Worm (Caenorhabditis elegans) whole organism, dauer: ENCODE results near the gene C56C10.4.
"Not testable (repeated sequence)": the region's sequence is repeated elsewhere in the genome, so short reads cannot be mapped to it uniquely, and the experiment has no call there.

Experiments
- unc-62 ChIP-seq: sonication (generic microtip); optimal IDR thresholded peaks from 2 replicates; lab custom pipeline; 2017; ENCODE audit warnings: missing biosample characterization, missing genetic modification reagents, missing genetic modification characterization

C56C10.4 gene

DNA sequence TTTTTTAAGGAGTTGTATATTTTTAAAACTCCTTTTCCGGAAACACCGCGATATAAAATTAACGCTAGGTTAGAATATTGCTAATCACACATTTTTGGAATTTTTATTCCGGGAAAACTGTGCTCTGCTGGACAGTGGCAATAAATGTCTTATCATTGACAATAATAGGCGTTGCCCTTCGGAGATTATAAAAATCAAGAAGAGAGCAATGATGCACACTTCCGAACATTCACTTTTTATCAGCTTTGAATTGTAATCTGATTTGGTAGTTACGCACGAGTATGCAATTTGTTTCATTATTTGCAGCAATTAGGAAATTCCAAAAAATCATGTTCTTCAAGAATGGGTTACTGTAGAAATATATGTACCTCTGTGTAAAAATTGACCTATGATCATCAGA lies 33.3 kb downstream of the C56C10.4 start:
- no peak for TF ChIP-seq unc-62 (GFP tag; lab: Kevin White, UChicago)

DNA sequence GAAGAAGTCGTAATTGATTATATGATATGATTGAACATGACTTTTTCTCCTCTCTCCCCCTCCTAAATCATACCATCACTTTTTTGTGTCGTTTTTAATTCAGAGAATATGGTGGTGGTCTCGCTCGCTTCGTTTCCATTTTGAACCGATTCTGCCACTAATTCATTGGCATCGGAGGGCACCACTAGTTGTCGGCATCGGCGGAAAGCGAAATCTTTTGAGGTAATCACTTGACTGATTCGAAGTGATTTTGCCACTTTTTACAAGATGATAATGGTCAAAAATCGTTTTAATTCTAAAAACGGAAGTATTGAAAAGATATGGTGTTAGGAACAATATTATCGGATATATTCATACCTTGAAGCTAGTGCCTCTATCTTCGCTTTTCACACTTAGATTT lies 33.9 kb downstream of the C56C10.4 start, which contains the start of gene klf-3:
klf-3 (plus strand) TSS at position 109 of the 400 bp plus-strand sequence.
- TF ChIP-seq unc-62 (GFP tag; lab: Kevin White, UChicago), result no peak

DNA sequence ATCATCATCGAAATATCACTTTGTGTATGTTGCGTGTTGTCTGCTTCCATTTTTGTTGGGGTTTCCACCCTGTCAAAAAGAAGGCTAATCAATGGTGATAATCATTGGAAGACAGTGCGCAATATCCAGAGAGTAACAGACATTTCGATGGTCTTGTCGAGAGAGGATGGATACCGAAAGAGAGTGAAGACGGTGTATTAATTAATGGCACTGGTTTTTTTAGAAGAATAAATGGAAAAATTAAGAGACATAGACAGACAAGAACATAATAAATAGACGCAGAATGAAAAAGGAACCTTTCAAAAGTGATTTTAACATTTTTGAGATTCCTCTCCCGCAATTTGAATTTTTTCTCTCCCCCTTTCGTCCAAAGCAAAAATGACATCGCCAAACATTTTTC lies 36.1 kb downstream of the C56C10.4 start:
- TF ChIP-seq unc-62 (GFP tag; lab: Kevin White, UChicago), result no peak

DNA sequence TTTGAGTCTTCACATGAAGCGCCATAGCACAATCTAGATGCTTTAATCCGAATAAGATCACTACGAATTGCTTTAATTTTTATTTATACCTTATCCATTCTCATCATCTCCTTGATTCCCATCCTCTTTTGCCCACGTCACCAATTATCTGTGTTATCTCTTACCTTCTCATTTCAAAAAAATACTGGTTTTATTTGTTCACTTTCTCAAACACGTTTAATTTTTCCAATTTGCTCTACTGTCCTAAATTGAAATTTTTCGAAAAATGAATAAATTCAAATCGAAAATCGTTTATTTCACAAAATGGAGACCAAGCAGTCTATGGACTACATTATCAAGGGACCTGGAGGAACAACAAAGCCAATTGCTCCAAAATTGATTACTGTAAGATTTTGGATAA lies 39.0 kb downstream of the C56C10.4 start, which contains the start of gene F54H5.3:
F54H5.3 (plus strand) TSS at position 301 of the 400 bp plus-strand sequence.
- no peak for TF ChIP-seq unc-62 (GFP tag; lab: Kevin White, UChicago)

DNA sequence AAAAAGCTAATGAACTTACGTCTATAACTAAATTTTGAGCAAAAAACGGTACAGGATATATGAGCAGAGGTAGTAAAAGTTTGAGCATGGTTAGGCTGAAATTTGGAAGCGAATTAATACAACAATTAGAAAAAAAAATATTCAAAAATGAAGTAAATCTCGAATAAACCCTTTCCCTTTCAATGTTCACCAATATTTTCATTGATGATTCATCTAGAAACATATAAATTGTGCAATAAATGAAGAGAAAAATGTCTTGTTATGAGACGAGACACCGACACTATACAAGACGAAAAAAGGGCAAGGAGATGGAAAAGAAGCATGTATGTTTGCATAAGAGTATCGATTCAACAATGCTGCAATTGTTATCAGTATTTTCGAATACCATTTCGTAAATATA lies 42.4 kb downstream of the C56C10.4 start, which contains the start of gene F54H5.14:
F54H5.14 (minus strand) TSS at position 101 of the 400 bp plus-strand sequence.
- no peak for TF ChIP-seq unc-62 (GFP tag; lab: Kevin White, UChicago)

DNA sequence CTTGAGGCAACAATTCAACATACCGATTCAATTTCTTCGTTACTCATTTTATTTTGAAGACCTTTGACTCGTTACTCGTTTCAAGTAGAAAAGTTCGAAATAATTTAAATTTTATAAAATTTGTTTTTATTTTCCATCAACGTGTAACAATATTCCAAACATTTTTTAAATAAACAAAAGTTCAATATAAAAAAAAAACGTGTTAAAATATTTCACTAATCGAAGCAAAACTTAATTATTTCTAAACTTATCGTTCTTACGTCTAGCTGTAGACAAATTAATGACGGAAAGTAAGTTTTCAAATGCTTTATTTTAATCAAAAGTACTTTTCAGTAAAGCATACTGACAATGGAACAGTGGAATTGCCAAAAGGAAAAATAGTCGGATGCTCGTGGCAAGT lies 44.3 kb downstream of the C56C10.4 start, which contains the start of the genes F54H5.5 and F54H5.2:
F54H5.5 (minus strand) TSS at position 101 of the 400 bp plus-strand sequence.
F54H5.2 (plus strand) TSS at position 303 of the 400 bp plus-strand sequence.
- not testable (repeated sequence) for TF ChIP-seq unc-62 (GFP tag; lab: Kevin White, UChicago)

DNA sequence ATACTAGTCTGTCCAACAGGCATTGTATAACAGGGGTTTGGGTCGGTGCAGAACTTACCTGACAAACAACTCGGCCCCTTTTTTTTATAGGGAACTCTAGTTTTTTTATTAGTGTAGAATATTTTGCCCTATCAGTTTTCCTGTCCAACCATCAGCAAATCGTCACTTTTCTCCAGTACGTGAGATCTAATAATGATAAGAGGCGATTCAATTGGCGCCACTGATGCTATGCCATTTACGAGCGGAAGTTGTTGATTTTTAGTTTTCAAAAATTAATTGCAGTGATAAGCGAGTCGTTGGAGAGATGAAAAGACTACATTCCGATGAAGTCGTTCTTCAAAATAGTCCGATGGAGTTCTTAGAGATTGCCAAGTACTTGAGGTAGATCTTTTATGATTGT lies 45.5 kb downstream of the C56C10.4 start:
- TF ChIP-seq unc-62 (GFP tag; lab: Kevin White, UChicago), result no peak

DNA sequence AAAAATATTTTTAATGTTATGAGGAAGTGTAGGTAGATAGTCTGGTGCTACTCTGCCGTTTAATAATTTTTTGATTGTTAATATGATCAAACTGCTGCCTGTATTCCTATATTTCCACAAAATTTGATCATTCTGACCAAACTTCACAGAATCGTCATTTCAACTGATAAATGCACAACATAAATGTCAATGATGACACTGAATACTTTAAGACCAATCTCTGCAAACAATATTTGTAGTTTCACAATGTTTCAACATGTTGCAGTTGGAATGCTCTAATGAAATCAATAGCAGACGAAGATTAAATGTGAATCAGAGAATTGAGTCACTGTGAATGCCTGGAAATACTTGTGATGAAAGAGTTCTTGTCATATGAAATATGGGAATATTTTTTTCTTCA lies 46.9 kb downstream of the C56C10.4 start:
- TF ChIP-seq unc-62 (GFP tag; lab: Kevin White, UChicago), result no peak

DNA sequence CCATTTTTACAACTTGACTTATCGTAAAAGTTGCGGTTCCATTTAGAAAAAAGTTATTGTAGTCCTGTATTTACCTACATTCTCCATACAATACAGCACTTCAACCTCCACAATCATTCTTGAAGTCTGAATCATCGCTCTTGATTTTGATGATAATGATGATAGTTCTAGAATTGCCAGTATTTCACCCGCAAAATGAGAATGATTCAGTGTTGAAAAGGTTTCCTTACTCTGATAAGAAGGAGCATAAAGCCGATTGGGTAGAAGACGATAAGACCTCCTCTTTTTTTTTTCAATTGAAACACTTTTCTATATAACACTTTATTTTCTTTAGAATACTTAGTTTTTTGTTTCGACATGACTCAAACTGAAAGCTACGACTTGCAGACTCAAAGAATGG lies 48.0 kb downstream of the C56C10.4 start, which contains the start of gene T19D12.4:
T19D12.4 (plus strand) TSS at position 295 of the 400 bp plus-strand sequence.
- no peak for TF ChIP-seq unc-62 (GFP tag; lab: Kevin White, UChicago)

DNA sequence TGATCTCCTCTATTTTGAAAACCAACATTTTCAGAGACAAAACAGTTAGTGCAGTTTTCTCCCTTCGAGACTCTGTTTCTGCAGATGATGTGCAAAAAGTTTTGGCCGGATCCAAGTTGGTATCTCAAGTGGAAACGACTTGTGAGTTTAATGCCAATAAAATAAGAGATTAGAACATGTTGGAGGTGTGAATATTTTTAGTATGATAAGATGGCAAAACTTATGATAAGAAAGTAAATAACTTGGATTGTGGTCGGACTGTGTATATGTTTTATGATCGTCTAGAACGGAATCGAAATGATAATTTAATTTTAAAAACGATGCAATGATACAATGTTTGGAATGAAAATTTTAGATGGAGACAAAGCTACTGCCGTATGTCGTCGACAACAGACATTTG lies 49.1 kb downstream of the C56C10.4 start:
- TF ChIP-seq unc-62 (GFP tag; lab: Kevin White, UChicago), result no peak
